Fruit fly (Drosophila melanogaster) whole organism, embryonic: ENCODE data around the gene CG2278.

ENCODE experiments used
- Antp ChIP-seq: fragments of 200-800 bp; sonication (Bioruptor generic); optimal IDR thresholded peaks from 3 replicates; lab custom pipeline; 2016; ENCODE audit warnings: missing biosample characterization, missing genetic modification characterization
- Bteb2 ChIP-seq: fragments of 200-800 bp; sonication (Bioruptor generic); optimal IDR thresholded peaks from 2 replicates; lab custom pipeline; 2016; ENCODE audit warnings: missing biosample characterization, missing genetic modification characterization
- CG10147 ChIP-seq: fragments of 200-800 bp; sonication (Bioruptor generic); optimal IDR thresholded peaks from 2 replicates; lab custom pipeline; 2019; ENCODE audit warnings: missing biosample characterization, mild to moderate bottlenecking, missing genetic modification characterization, moderate library complexity
- CG16813 ChIP-seq: fragments of 200-800 bp; sonication (Bioruptor generic); IDR thresholded peaks from 3 replicates; pipeline ENCODE4 v1.3.6; 2022; ENCODE audit warnings: missing biosample characterization, missing genetic modification characterization; ENCODE audit not compliant: partially characterized antibody
- D19A ChIP-seq: fragments of 200-800 bp; optimal IDR thresholded peaks from 3 replicates; lab custom pipeline; 2019; ENCODE audit warnings: missing biosample characterization, mild to moderate bottlenecking, missing genetic modification characterization, moderate library complexity
- Fer1 ChIP-seq: fragments of 200-800 bp; sonication (Bioruptor generic); optimal IDR thresholded peaks from 2 replicates; lab custom pipeline; 2017; ENCODE audit warnings: missing biosample characterization, mild to moderate bottlenecking, missing genetic modification characterization
- Hmr ChIP-seq: fragments of 200-800 bp; sonication (Bioruptor generic); optimal IDR thresholded peaks from 3 replicates; lab custom pipeline; 2017; ENCODE audit warnings: mild to moderate bottlenecking, missing biosample characterization, missing genetic modification reagents, missing genetic modification characterization
- disco-r ChIP-seq: fragments of 200-800 bp; sonication (Bioruptor generic); optimal IDR thresholded peaks from 2 replicates; lab custom pipeline; 2016; ENCODE audit warnings: missing biosample characterization, missing genetic modification characterization
- gsb-n ChIP-seq: fragments of 200-800 bp; sonication (Bioruptor generic); optimal IDR thresholded peaks from 3 replicates; lab custom pipeline; 2018; ENCODE audit warnings: missing biosample characterization, mild to moderate bottlenecking, missing genetic modification characterization

DNA sequence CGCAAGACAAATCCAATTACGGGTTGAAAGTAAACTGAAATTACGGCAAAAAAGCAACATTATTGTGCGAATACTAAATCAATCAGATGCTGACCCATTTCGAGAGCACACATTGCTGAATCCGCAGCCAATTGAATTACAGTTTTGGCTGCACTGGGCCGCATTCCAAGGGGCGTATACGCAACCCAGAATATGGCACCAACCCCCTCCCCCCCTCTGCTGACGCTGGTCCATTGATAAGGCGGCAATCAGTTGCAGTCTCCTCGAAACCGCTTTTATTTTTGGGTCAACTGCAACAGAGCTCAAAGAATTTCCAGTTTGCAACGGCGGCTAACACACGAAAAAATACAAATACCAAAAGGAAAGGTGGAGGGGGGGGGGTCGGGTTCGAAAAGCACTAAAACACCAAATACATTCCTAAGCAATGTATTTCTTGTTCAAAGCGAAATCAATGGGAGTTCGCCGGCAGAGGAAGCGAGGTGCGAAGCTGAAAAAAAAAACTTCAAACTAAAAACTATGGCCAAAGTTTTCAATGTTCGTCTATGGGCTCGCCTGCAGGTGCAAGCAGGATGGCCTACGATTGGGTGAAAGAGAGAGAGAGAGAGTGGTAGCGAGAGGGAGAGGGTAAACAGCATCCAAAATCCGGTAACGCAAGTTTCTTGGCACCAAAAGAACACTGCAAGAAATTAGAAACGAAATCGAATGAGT, 25.5 kb upstream of the CG2278 start:
- no peak for TF ChIP-seq CG16813 (GFP tag; lab: Robert Waterston, UW)
- no peak for TF ChIP-seq CG10147 (GFP tag; lab: Kevin White, UChicago)
- no peak for TF ChIP-seq Bteb2 (GFP tag; lab: Kevin White, UChicago)
- TF ChIP-seq gsb-n (tag; lab: Kevin White, UChicago), result no peak
- TF ChIP-seq Hmr (GFP tag; lab: Kevin White, UChicago), result no peak
- no peak for TF ChIP-seq D19A
- TF ChIP-seq Fer1 (GFP tag; lab: Kevin White, UChicago), result no peak
- no peak for TF ChIP-seq Antp (GFP tag; lab: Kevin White, UChicago)
- TF ChIP-seq disco-r (GFP tag; lab: Kevin White, UChicago), result no peak
